Worm (Caenorhabditis elegans) whole organism, young adult: ENCODE data around the gene B0403.5.

Experiments used
- B0261.1 ChIP-seq: sonication (generic microtip); optimal IDR thresholded peaks from 2 replicates; lab custom pipeline; 2016; ENCODE audit warnings: mild to moderate bottlenecking, missing genetic modification characterization, moderate library complexity, missing compliant biosample characterization
- B0336.3 ChIP-seq: fragments of 200-800 bp; sonication (Bioruptor generic); IDR thresholded peaks from 2 replicates; pipeline ENCODE4 v1.3.6; 2022; ENCODE audit warnings: missing genetic modification characterization, missing compliant biosample characterization
- C17E4.6 ChIP-seq: fragments of 200-800 bp; sonication (Bioruptor generic); IDR thresholded peaks from 2 replicates; pipeline ENCODE4 v1.3.6; 2022; ENCODE audit warnings: missing genetic modification reagents, missing genetic modification characterization, missing compliant biosample characterization
- F23B12.7 ChIP-seq: sonication (generic microtip); optimal IDR thresholded peaks from 2 replicates; lab custom pipeline; 2017; ENCODE audit warnings: missing genetic modification characterization, mild to moderate bottlenecking, missing compliant biosample characterization, antibody characterized with exemption, moderate library complexity; ENCODE audit not compliant: insufficient read depth
- F39B2.1 ChIP-seq: fragments of 200-800 bp; sonication (Bioruptor generic); IDR thresholded peaks from 2 replicates; pipeline ENCODE4 v1.3.6; 2022; ENCODE audit warnings: missing genetic modification reagents, missing genetic modification characterization, missing compliant biosample characterization
- F49E8.2 ChIP-seq: sonication (generic microtip); optimal IDR thresholded peaks from 3 replicates; lab custom pipeline; 2017; ENCODE audit warnings: missing genetic modification characterization, mild to moderate bottlenecking, missing compliant biosample characterization, antibody characterized with exemption, moderate library complexity; ENCODE audit not compliant: insufficient read depth
- F55B11.4 ChIP-seq: sonication (generic microtip); optimal IDR thresholded peaks from 2 replicates; lab custom pipeline; 2016; ENCODE audit warnings: missing compliant biosample characterization, missing genetic modification characterization, borderline replicate concordance; ENCODE audit not compliant: insufficient read depth
- F57C9.4 ChIP-seq: sonication (generic microtip); optimal IDR thresholded peaks from 2 replicates; lab custom pipeline; 2017; ENCODE audit warnings: mild to moderate bottlenecking, missing genetic modification characterization, missing compliant biosample characterization
- Y56A3A.18 ChIP-seq: fragments of 200-800 bp; sonication (Bioruptor generic); IDR thresholded peaks from 2 replicates; pipeline ENCODE4 v1.3.6; 2022; ENCODE audit warnings: missing genetic modification reagents, missing genetic modification characterization, missing compliant biosample characterization
- Y67H2A.10 ChIP-seq: fragments of 200-800 bp; sonication (Bioruptor generic); conservative IDR thresholded peaks from 2 replicates; pipeline ENCODE4 v1.3.6; 2022; ENCODE audit warnings: missing genetic modification reagents, missing genetic modification characterization, missing compliant biosample characterization
- Y79H2A.3 ChIP-seq: fragments of 200-800 bp; sonication (Bioruptor generic); conservative IDR thresholded peaks from 2 replicates; pipeline ENCODE4 v1.3.6; 2022; ENCODE audit warnings: missing genetic modification reagents, missing genetic modification characterization, missing compliant biosample characterization
- aptf-2 ChIP-seq: fragments of 200-800 bp; sonication (Bioruptor generic); conservative IDR thresholded peaks from 2 replicates; pipeline ENCODE4 v1.3.6; 2022; ENCODE audit warnings: missing genetic modification reagents, missing genetic modification characterization, missing compliant biosample characterization
- atf-7 ChIP-seq: sonication (generic microtip); optimal IDR thresholded peaks from 2 replicates; lab custom pipeline; 2017; ENCODE audit warnings: mild to moderate bottlenecking, missing genetic modification characterization, missing compliant biosample characterization
- attf-5 ChIP-seq: fragments of 200-800 bp; sonication (Bioruptor generic); optimal IDR thresholded peaks from 2 replicates; lab custom pipeline; 2018; ENCODE audit warnings: mild to moderate bottlenecking, missing genetic modification characterization, missing compliant biosample characterization
- cebp-2 ChIP-seq: fragments of 200-800 bp; sonication (Bioruptor generic); IDR thresholded peaks from 2 replicates; pipeline ENCODE4 v1.3.6; 2022; ENCODE audit warnings: missing genetic modification characterization, missing compliant biosample characterization
- dox-1 ChIP-seq: fragments of 200-800 bp; sonication (Bioruptor generic); IDR thresholded peaks from 2 replicates; pipeline ENCODE4 v1.3.6; 2022; ENCODE audit warnings: missing genetic modification reagents, missing genetic modification characterization, missing compliant biosample characterization
- egrh-3 ChIP-seq: fragments of 200-800 bp; sonication (Bioruptor generic); IDR thresholded peaks from 2 replicates; pipeline ENCODE4 v1.3.6; 2022; ENCODE audit warnings: missing genetic modification reagents, missing genetic modification characterization, missing compliant biosample characterization
- gei-17 ChIP-seq: fragments of 200-800 bp; sonication (Bioruptor generic); optimal IDR thresholded peaks from 2 replicates; lab custom pipeline; 2018; ENCODE audit warnings: mild to moderate bottlenecking, missing genetic modification characterization, missing compliant biosample characterization
- him-1 ChIP-seq: sonication (generic microtip); optimal IDR thresholded peaks from 2 replicates; lab custom pipeline; 2016; ENCODE audit warnings: missing genotype, missing genetic modification reagents, missing genetic modification characterization, missing compliant biosample characterization
- hmg-20 ChIP-seq: fragments of 200-800 bp; sonication (Bioruptor generic); IDR thresholded peaks from 2 replicates; pipeline ENCODE4 v1.3.6; 2022; ENCODE audit warnings: missing genetic modification reagents, missing genetic modification characterization, missing compliant biosample characterization
- lag-1 ChIP-seq: fragments of 200-800 bp; sonication (Bioruptor generic); IDR thresholded peaks from 2 replicates; pipeline ENCODE4 v1.3.6; 2022; ENCODE audit warnings: missing genetic modification reagents, missing genetic modification characterization, missing compliant biosample characterization
- lin-54 ChIP-seq: fragments of 200-800 bp; sonication (Bioruptor generic); optimal IDR thresholded peaks from 2 replicates; lab custom pipeline; 2018; ENCODE audit warnings: mild to moderate bottlenecking, missing genetic modification characterization, missing compliant biosample characterization
- lir-1 ChIP-seq: fragments of 200-800 bp; sonication (Bioruptor generic); conservative IDR thresholded peaks from 2 replicates; pipeline ENCODE4 v1.3.6; 2022; ENCODE audit warnings: missing genetic modification reagents, missing genetic modification characterization, missing compliant biosample characterization
- madf-3 ChIP-seq: fragments of 200-800 bp; sonication (Bioruptor generic); IDR thresholded peaks from 2 replicates; pipeline ENCODE4 v1.3.6; 2022; ENCODE audit warnings: missing genetic modification reagents, missing genetic modification characterization, missing compliant biosample characterization
- mel-28 ChIP-seq: sonication (generic microtip); optimal IDR thresholded peaks from 2 replicates; lab custom pipeline; 2016; ENCODE audit warnings: borderline replicate concordance, mild to moderate bottlenecking, missing genetic modification characterization, missing compliant biosample characterization
- nfya-2 ChIP-seq: fragments of 200-800 bp; sonication (Bioruptor generic); IDR thresholded peaks from 2 replicates; pipeline ENCODE4 v1.3.6; 2022; ENCODE audit warnings: missing genetic modification reagents, missing genetic modification characterization, missing compliant biosample characterization
- nhr-120 ChIP-seq: fragments of 200-800 bp; sonication (Bioruptor generic); IDR thresholded peaks from 2 replicates; pipeline ENCODE4 v1.3.6; 2022; ENCODE audit warnings: missing genetic modification characterization, missing compliant biosample characterization
- nhr-27 ChIP-seq: fragments of 200-800 bp; sonication (Bioruptor generic); optimal IDR thresholded peaks from 2 replicates; lab custom pipeline; 2018; ENCODE audit warnings: mild to moderate bottlenecking, missing genetic modification characterization, moderate library complexity, missing compliant biosample characterization
- rcor-1 ChIP-seq: fragments of 200-800 bp; sonication (Bioruptor generic); IDR thresholded peaks from 2 replicates; pipeline ENCODE4 v1.3.6; 2022; ENCODE audit warnings: missing genetic modification reagents, missing genetic modification characterization, missing compliant biosample characterization
- repo-1 ChIP-seq: sonication (generic microtip); optimal IDR thresholded peaks from 2 replicates; lab custom pipeline; 2017; ENCODE audit warnings: mild to moderate bottlenecking, missing genetic modification characterization, missing compliant biosample characterization
- rpc-1 ChIP-seq, 2 experiments: fragments of 150-350 bp in 1 of 2; sonication (generic microtip) in 1 of 2; optimal IDR thresholded peaks; 2 replicates each; lab custom pipeline; 2014 to 2018; ENCODE audit warnings: missing biosample characterization in 1 of 2, missing genetic modification characterization in 1 of 2, missing genetic modification reagents in 1 of 2, missing genotype in 1 of 2
- snpc-3.4 ChIP-seq: sonication (generic microtip); optimal IDR thresholded peaks from 2 replicates; lab custom pipeline; 2017; ENCODE audit warnings: missing genetic modification characterization, mild to moderate bottlenecking, missing compliant biosample characterization, antibody characterized with exemption, moderate library complexity, missing genotype, missing genetic modification reagents
- snpc-4 ChIP-seq, 5 experiments: fragments of 150-350 bp in 1 of 5; sonication (generic microtip) in 4 of 5; optimal IDR thresholded peaks; 2 replicates each; lab custom pipeline; 2014 to 2018; ENCODE audit warnings: missing genetic modification characterization in 5 of 5, missing biosample characterization in 3 of 5, antibody characterized with exemption in 2 of 5, mild to moderate bottlenecking in 2 of 5, missing compliant biosample characterization in 2 of 5, missing genotype in 2 of 5, moderate library complexity in 2 of 5, missing genetic modification reagents in 1 of 5
- tbx-9 ChIP-seq: sonication (generic microtip); optimal IDR thresholded peaks from 2 replicates; lab custom pipeline; 2016; ENCODE audit warnings: borderline replicate concordance, missing genetic modification characterization, inconsistent platforms, missing compliant biosample characterization
- unc-130 ChIP-seq: sonication (generic microtip); optimal IDR thresholded peaks from 2 replicates; lab custom pipeline; 2016; ENCODE audit warnings: missing genetic modification reagents, missing genetic modification characterization, missing compliant biosample characterization
- zfh-2 ChIP-seq: fragments of 200-800 bp; sonication (Bioruptor generic); conservative IDR thresholded peaks from 2 replicates; pipeline ENCODE4 v1.3.6; 2022; ENCODE audit warnings: missing genetic modification reagents, missing genetic modification characterization, missing compliant biosample characterization
- ztf-26 ChIP-seq: sonication (generic microtip); optimal IDR thresholded peaks from 2 replicates; lab custom pipeline; 2017; ENCODE audit warnings: missing genetic modification characterization, missing compliant biosample characterization
- ztf-28 ChIP-seq: fragments of 200-800 bp; sonication (Bioruptor generic); IDR thresholded peaks from 2 replicates; pipeline ENCODE4 v1.3.6; 2022; ENCODE audit warnings: missing genetic modification reagents, missing genetic modification characterization, missing compliant biosample characterization

The B0403.5 gene

ce11 chrX:7068400-7068799, 10.9 kb downstream of the B0403.5 start, which contains the start of gene pdi-6 (continued):
- TF ChIP-seq ztf-28 (GFP tag; lab: Robert Waterston, UW) (0 out of 2 replicates have a peak, but pooled peaks have one; percentile 52), snpc-4 (GFP tag; optimal IDR thresholded peaks at IDR 0.05; lab: Kevin White, UChicago) (no peak), snpc-4 (tag; optimal IDR thresholded peaks at IDR 0.05; lab: Kevin White, UChicago) (peak in 1 of 4 experiments; percentile 64), egrh-3 (GFP tag; lab: Robert Waterston, UW) (peak; percentile 45; the same call in 1 of the 2 replicates)

- TF ChIP-seq nhr-27 = no peak
- no peak for TF ChIP-seq Y79H2A.3
- no peak for TF ChIP-seq B0261.1 (tag; lab: Kevin White, UChicago)
- TF ChIP-seq F39B2.1 (GFP tag; lab: Robert Waterston, UW) = no peak
- no peak for TF ChIP-seq Y67H2A.10
- no peak for TF ChIP-seq Y56A3A.18
- no peak for TF ChIP-seq F49E8.2
- no peak for TF ChIP-seq zfh-2 (GFP tag; lab: Robert Waterston, UW)
- TF ChIP-seq hmg-20 (GFP tag; lab: Robert Waterston, UW) = no peak
- no peak for TF ChIP-seq rcor-1 (GFP tag; lab: Robert Waterston, UW)
- no peak for TF ChIP-seq cebp-2 (GFP tag; lab: Robert Waterston, UW)
Observed at ce11 chrX:7075250-7075649, 17.7 kb downstream of the B0403.5 start, which contains the start of gene B0403.6. B0403.6 (minus strand) TSS chrX:7075350.

- TF ChIP-seq rpc-1 (optimal IDR thresholded peaks at IDR 0.05; lab: Kevin White, UChicago) (no peak), rpc-1 (tag; optimal IDR thresholded peaks at IDR 0.05; lab: Kevin White, UChicago) (no peak), nhr-120 (GFP tag; lab: Robert Waterston, UW) (no peak)
Observed at ce11 chrX:7076485-7076884, 19.0 kb downstream of the B0403.5 start.

- TF ChIP-seq F55B11.4 (no peak), F57C9.4 (no peak), lir-1 (GFP tag; lab: Robert Waterston, UW) (no peak), lag-1 (GFP tag; lab: Robert Waterston, UW) (no peak), dox-1 (GFP tag; lab: Robert Waterston, UW) (no peak), F49E8.2 (no peak), snpc-3.4 (tag; lab: Kevin White, UChicago) (no peak), F23B12.7 (tag; lab: Kevin White, UChicago) (no peak), C17E4.6 (GFP tag; lab: Robert Waterston, UW) (no peak), nfya-2 (GFP tag; lab: Robert Waterston, UW) (no peak), atf-7 (tag; lab: Kevin White, UChicago) (no peak), him-1 (no peak), lin-54 (GFP tag; lab: Kevin White, UChicago) (no peak), mel-28 (tag; lab: Kevin White, UChicago) (no peak), repo-1 (tag; lab: Kevin White, UChicago) (no peak)
Observed at ce11 chrX:7085067-7085466, 27.5 kb downstream of the B0403.5 start, which contains the start of gene Y1B5A.1. Y1B5A.1 (plus strand) TSS chrX:7085367.

ce11 chrX:7085912-7086311, 28.4 kb downstream of the B0403.5 start, which contains the start of gene C36B7.4:
C36B7.4 (minus strand) TSS chrX:7086012.
- TF ChIP-seq nfya-2 (GFP tag; lab: Robert Waterston, UW) (no peak), B0336.3 (GFP tag; lab: Robert Waterston, UW) (no peak), cebp-2 (GFP tag; lab: Robert Waterston, UW) (no peak), madf-3 (GFP tag; lab: Robert Waterston, UW) (no peak), gei-17 (no peak), ztf-26 (tag; lab: Kevin White, UChicago) (no peak), unc-130 (GFP tag; lab: Kevin White, UChicago) (no peak), tbx-9 (tag; lab: Kevin White, UChicago) (no peak), rpc-1 (optimal IDR thresholded peaks at IDR 0.05; lab: Kevin White, UChicago) (no peak), rpc-1 (tag; optimal IDR thresholded peaks at IDR 0.05; lab: Kevin White, UChicago) (no peak), aptf-2 (GFP tag; lab: Robert Waterston, UW) (no peak), attf-5 (GFP tag; lab: Kevin White, UChicago) (no peak)
